Worm (Caenorhabditis elegans): ENCODE results near the gene spp-18.
A peak's percentile ranks its signal among the peaks of the same experiment; 100 is the strongest.

Gene spp-18

DNA sequence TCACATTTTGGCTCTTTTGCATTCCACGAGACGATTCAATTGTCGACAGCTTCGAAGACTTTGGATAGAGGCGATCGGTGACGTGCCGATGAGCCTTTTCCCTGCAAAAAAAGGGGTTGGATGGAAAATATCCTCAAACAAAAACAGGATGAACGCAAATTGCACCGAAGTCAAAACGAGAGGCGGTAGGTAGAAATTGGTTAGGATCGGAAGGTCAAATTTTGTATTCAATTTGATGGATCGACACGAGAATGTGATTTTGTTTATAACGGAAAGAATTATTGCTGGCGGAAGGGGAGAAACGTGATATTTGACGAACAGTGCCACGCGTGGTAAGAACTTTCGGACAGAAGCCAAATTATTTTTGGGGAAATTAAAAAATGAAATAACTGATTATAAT, 41.3 kb downstream of the spp-18 start, which contains the start of gene mca-1:
TSS of gene mca-1 (minus strand) at position 101 of the 400 bp plus-strand sequence.
- TF ChIP-seq nhr-19 (GFP tag; conservative IDR thresholded peaks at IDR 0.05) (no peak), sox-4 (tag; optimal IDR thresholded peaks at IDR 0.05) (no peak), blmp-1 (tag; optimal IDR thresholded peaks at IDR 0.05) (no peak), hlh-17 (GFP tag; optimal IDR thresholded peaks at IDR 0.05; ENCODE audit: borderline replicate concordance) (no peak)

DNA sequence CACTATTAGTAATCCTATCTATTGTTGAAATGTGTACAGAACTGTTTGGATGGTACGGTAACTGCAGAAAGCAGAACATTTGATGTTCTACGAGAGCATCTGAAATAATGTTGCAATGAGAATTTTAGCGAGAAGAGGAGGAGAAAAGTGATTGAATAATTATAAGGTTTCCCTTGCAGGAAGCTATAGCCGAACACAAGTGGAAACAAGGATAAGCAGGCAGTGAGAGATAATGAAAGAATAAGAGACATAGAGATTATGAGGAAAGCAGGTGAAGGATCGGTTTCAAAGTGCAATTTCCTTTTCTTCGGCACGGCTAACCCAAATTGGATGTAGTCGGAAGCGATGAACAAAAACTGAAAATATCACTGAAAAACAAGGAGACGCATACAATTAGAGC, 48.4 kb downstream of the spp-18 start, which contains the start of gene del-2:
TSS of gene del-2 (minus strand) at position 101 of the 400 bp plus-strand sequence.
- TF ChIP-seq nhr-47 (tag; optimal IDR thresholded peaks at IDR 0.05) (peak; percentile 6), fkh-8 (tag; optimal IDR thresholded peaks at IDR 0.05) (peak; percentile 67), lir-3 (tag; optimal IDR thresholded peaks at IDR 0.05; ENCODE audit: poor library complexity) (no peak), dsc-1 (tag; optimal IDR thresholded peaks at IDR 0.05) (peak; percentile 17)

DNA sequence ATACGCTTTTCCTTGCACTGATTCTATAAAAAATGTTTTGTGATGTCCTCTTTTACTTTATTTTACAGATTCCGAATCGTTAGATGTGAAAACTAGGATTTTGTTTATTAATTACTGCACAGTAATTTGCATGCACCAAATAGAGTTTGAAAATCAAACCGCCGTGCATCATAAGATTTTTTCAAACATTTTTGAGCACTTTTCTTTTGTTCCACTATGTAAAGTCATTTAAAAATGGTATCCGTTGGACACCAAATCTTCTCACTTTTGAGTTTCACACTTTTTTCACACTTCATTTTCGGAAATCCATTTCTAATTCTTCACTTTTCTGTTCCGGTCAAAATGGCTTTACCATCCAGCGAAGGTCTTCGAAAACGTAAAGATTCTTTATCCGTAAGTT, 49.7 kb downstream of the spp-18 start, which contains the start of gene degl-2:
TSS of gene degl-2 (plus strand) at position 301 of the 400 bp plus-strand sequence.
- TF ChIP-seq nhr-84 (tag; optimal IDR thresholded peaks at IDR 0.05), result no peak
- TF ChIP-seq mep-1 (tag; optimal IDR thresholded peaks at IDR 0.05), result no peak
- no peak for TF ChIP-seq zag-1 (tag; optimal IDR thresholded peaks at IDR 0.05)
- no peak for TF ChIP-seq nhr-237 (tag; optimal IDR thresholded peaks at IDR 0.05)
- TF ChIP-seq alr-1 (tag; optimal IDR thresholded peaks at IDR 0.05; ENCODE audit: borderline replicate concordance), result no peak
- TF ChIP-seq nhr-76 (tag; optimal IDR thresholded peaks at IDR 0.05), result no peak
- TF ChIP-seq nhr-19 (GFP tag; conservative IDR thresholded peaks at IDR 0.05), result no peak
- no peak for TF ChIP-seq ztf-4 (tag; optimal IDR thresholded peaks at IDR 0.05)
